Worm (Caenorhabditis elegans): ENCODE measurements around the gene tasp-1.

Gene tasp-1

DNA sequence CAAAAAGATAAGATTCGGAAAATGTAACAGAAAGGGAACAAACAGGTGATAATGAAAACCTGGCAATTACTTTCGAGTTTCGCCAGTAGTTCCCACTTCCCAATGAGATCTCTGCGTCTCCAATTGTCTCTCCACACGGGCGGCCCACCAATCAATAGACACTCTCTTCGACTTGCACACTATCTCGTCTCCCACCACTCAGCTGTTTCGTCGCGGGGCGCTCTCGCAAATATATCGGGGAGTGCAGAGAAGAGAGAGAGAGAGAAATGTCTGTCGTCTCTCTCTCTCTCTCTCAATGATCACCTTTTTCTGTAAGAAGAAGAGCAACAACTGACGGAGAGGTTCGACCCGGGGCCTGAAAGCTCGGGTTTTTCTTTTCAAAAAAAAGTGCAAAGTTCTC lies 38.9 kb upstream of the tasp-1 start:
- TF ChIP-seq lsy-2 (tag; optimal IDR thresholded peaks at IDR 0.05) (peak; percentile 51 to 81), nhr-28 (tag; optimal IDR thresholded peaks at IDR 0.05) (peak; percentile 85), arid-1 (GFP tag; conservative IDR thresholded peaks at IDR 0.05) (peak; percentile 68; the same call in 1 of the 2 replicates), ama-1 (optimal IDR thresholded peaks at IDR 0.05) (peak; percentile 29), lin-29 (GFP tag; IDR thresholded peaks at IDR 0.05) (no peak), tag-97 (GFP tag; IDR thresholded peaks at IDR 0.05) (no peak), dve-1 (tag; optimal IDR thresholded peaks at IDR 0.05; ENCODE audit: insufficient read depth) (peak; percentile 90), F37D6.2 (tag; optimal IDR thresholded peaks at IDR 0.05) (peak; percentile 43), hlh-30 (tag; optimal IDR thresholded peaks at IDR 0.05; ENCODE audit: insufficient read depth) (peak; percentile 89), nhr-11 (tag; optimal IDR thresholded peaks at IDR 0.05) (peak; percentile 76), unc-62 (GFP tag; optimal IDR thresholded peaks at IDR 0.05 in 1 of 2) (no peak), unc-62 (tag; optimal IDR thresholded peaks at IDR 0.05) (no peak), snpc-4 (tag; optimal IDR thresholded peaks at IDR 0.05) (no peak), Y5F2A.4 (GFP tag; optimal IDR thresholded peaks at IDR 0.05) (peak; percentile 24), mxl-3 (GFP tag; optimal IDR thresholded peaks at IDR 0.05) (peak; percentile 87), fos-1 (tag; optimal IDR thresholded peaks at IDR 0.05) (no peak), vab-7 (GFP tag; IDR thresholded peaks at IDR 0.05) (0 out of 2 replicates have a peak, but pooled peaks have one; percentile 23), Y105C5A.15 (GFP tag; IDR thresholded peaks at IDR 0.05) (0 out of 2 replicates have a peak, but pooled peaks have one; percentile 54), daf-19 (GFP tag; conservative IDR thresholded peaks at IDR 0.05) (no peak), hmg-1.1 (GFP tag; IDR thresholded peaks at IDR 0.05) (peak; percentile 93), unc-39 (tag; optimal IDR thresholded peaks at IDR 0.05) (no peak), zfp-2 (tag; optimal IDR thresholded peaks at IDR 0.05) (no peak), madf-5 (GFP tag; IDR thresholded peaks at IDR 0.05) (no peak), ztf-11 (tag; optimal IDR thresholded peaks at IDR 0.05) (no peak), zip-11 (GFP tag; IDR thresholded peaks at IDR 0.05) (no peak), ctbp-1 (GFP tag; IDR thresholded peaks at IDR 0.05) (peak; percentile 78), lir-3 (tag; optimal IDR thresholded peaks at IDR 0.05) (no peak), lin-38 (GFP tag; IDR thresholded peaks at IDR 0.05) (peak; percentile 68), lin-1 (GFP tag; IDR thresholded peaks at IDR 0.05) (peak; percentile 93), nhr-6 (tag; optimal IDR thresholded peaks at IDR 0.05) (peak; percentile 17), lin-39 (tag; optimal IDR thresholded peaks at IDR 0.05) (no peak), gei-8 (GFP tag; optimal IDR thresholded peaks at IDR 0.05) (peak; percentile 57), mes-2 (tag; optimal IDR thresholded peaks at IDR 0.05; ENCODE audit: poor library complexity, severe bottlenecking) (peak; percentile 77), sdz-12 (GFP tag; optimal IDR thresholded peaks at IDR 0.05) (no peak), mdt-29 (GFP tag; IDR thresholded peaks at IDR 0.05) (peak; percentile 72; the same call in 1 of the 2 replicates), dmd-6 (GFP tag; IDR thresholded peaks at IDR 0.05) (peak; percentile 94), T26A8.4 (GFP tag; IDR thresholded peaks at IDR 0.05) (peak; percentile 79), dmd-8 (GFP tag; IDR thresholded peaks at IDR 0.05) (no peak), nhr-25 (tag; optimal IDR thresholded peaks at IDR 0.05; ENCODE audit: borderline replicate concordance, insufficient read depth) (peak; percentile 56), unc-130 (GFP tag; optimal IDR thresholded peaks at IDR 0.05) (peak; percentile 27), madf-9 (GFP tag; conservative IDR thresholded peaks at IDR 0.05) (peak; percentile 54; the same call in 1 of the 2 replicates), nhr-102 (tag; optimal IDR thresholded peaks at IDR 0.05) (peak; percentile 69), ceh-28 (tag; optimal IDR thresholded peaks at IDR 0.05) (peak; percentile 75), ces-1 (GFP tag; optimal IDR thresholded peaks at IDR 0.05) (no peak), Y48G9A.11 (GFP tag; IDR thresholded peaks at IDR 0.05) (no peak), aly-2 (tag; optimal IDR thresholded peaks at IDR 0.05) (no peak), daf-12 (tag; optimal IDR thresholded peaks at IDR 0.05) (no peak), attf-4 (tag; optimal IDR thresholded peaks at IDR 0.05) (no peak), hlh-11 (tag; optimal IDR thresholded peaks at IDR 0.05) (peak; percentile 100), nhr-10 (tag; optimal IDR thresholded peaks at IDR 0.05) (peak; percentile 13), fkh-10 (GFP tag; optimal IDR thresholded peaks at IDR 0.05) (peak; percentile 36), nhr-237 (tag; optimal IDR thresholded peaks at IDR 0.05) (no peak)
